Worm (Caenorhabditis elegans) whole organism, L2 larva: ENCODE results near the gene F10C1.9.

Experiments
- C34F6.9 ChIP-seq: fragments of 150-350 bp; optimal IDR thresholded peaks from 2 replicates; lab custom pipeline; 2014; ENCODE audit warnings: missing biosample characterization, missing genetic modification characterization
- F13H6.1 ChIP-seq: sonication (generic microtip); optimal IDR thresholded peaks from 2 replicates; lab custom pipeline; 2016; ENCODE audit warnings: missing genetic modification characterization, missing compliant biosample characterization
- R02D3.7 ChIP-seq: fragments of 150-350 bp; optimal IDR thresholded peaks from 2 replicates; lab custom pipeline; 2014; ENCODE audit warnings: missing biosample characterization, missing genetic modification characterization
- Y55F3AM.14 ChIP-seq: fragments of 200-800 bp; sonication (Bioruptor generic); optimal IDR thresholded peaks from 2 replicates; lab custom pipeline; 2018; ENCODE audit warnings: mild to moderate bottlenecking, missing genetic modification characterization, missing compliant biosample characterization
- alr-1 ChIP-seq: fragments of 150-350 bp; optimal IDR thresholded peaks from 2 replicates; lab custom pipeline; 2014; ENCODE audit warnings: missing biosample characterization, missing genetic modification characterization
- aly-2 ChIP-seq: fragments of 150-350 bp; optimal IDR thresholded peaks from 2 replicates; lab custom pipeline; 2014; ENCODE audit warnings: missing biosample characterization, missing genetic modification characterization
- ama-1 ChIP-seq: fragments of 150-350 bp; optimal IDR thresholded peaks from 2 replicates; lab custom pipeline; 2018; ENCODE audit warnings: inconsistent platforms
- blmp-1 ChIP-seq: sonication (generic microtip); optimal IDR thresholded peaks from 2 replicates; lab custom pipeline; 2017; ENCODE audit warnings: missing genetic modification characterization, mild to moderate bottlenecking, missing compliant biosample characterization, antibody characterized with exemption, moderate library complexity; ENCODE audit not compliant: insufficient read depth
- dmd-4 ChIP-seq: sonication (generic microtip); optimal IDR thresholded peaks from 2 replicates; lab custom pipeline; 2017; ENCODE audit warnings: missing biosample characterization, missing genetic modification characterization
- egl-27 ChIP-seq: sonication (generic microtip); optimal IDR thresholded peaks from 3 replicates; lab custom pipeline; 2017; ENCODE audit warnings: missing biosample characterization, missing genetic modification reagents, missing genetic modification characterization
- elt-1 ChIP-seq: fragments of 150-350 bp; optimal IDR thresholded peaks from 2 replicates; lab custom pipeline; 2014; ENCODE audit warnings: missing biosample characterization, missing genetic modification characterization
- elt-3 ChIP-seq: sonication (generic microtip); optimal IDR thresholded peaks from 2 replicates; lab custom pipeline; 2017; ENCODE audit warnings: missing biosample characterization, missing genetic modification characterization
- fos-1 ChIP-seq: fragments of 150-350 bp; optimal IDR thresholded peaks from 2 replicates; lab custom pipeline; 2014; ENCODE audit warnings: missing biosample characterization, missing genetic modification characterization
- gmeb-1 ChIP-seq: fragments of 150-350 bp; optimal IDR thresholded peaks from 2 replicates; lab custom pipeline; 2014; ENCODE audit warnings: missing biosample characterization, missing genetic modification characterization
- lin-11 ChIP-seq: fragments of 150-350 bp; sonication (generic microtip); optimal IDR thresholded peaks from 2 replicates; lab custom pipeline; 2014; ENCODE audit warnings: missing biosample characterization, missing genetic modification characterization, inconsistent platforms, mixed read lengths
- lin-13 ChIP-seq: fragments of 150-350 bp; optimal IDR thresholded peaks from 2 replicates; lab custom pipeline; 2014; ENCODE audit warnings: missing biosample characterization, missing genetic modification reagents, missing genetic modification characterization
- lsy-2 ChIP-seq, 2 experiments: fragments of 150-350 bp in 1 of 2; sonication (generic microtip) in 1 of 2; optimal IDR thresholded peaks; 2 replicates each; lab custom pipeline; 2014 to 2017; ENCODE audit warnings: missing biosample characterization in 2 of 2, missing genetic modification characterization in 2 of 2
- mab-5 ChIP-seq: fragments of 150-350 bp; optimal IDR thresholded peaks from 2 replicates; lab custom pipeline; 2014; ENCODE audit warnings: missing biosample characterization, missing genetic modification characterization
- mbf-1 ChIP-seq: sonication (generic microtip); optimal IDR thresholded peaks from 2 replicates; lab custom pipeline; 2017; ENCODE audit warnings: missing biosample characterization, missing genetic modification characterization
- mdl-1 ChIP-seq, 2 experiments: fragments of 150-350 bp in 1 of 2; sonication (generic microtip) in 1 of 2; optimal IDR thresholded peaks; 2 replicates each; lab custom pipeline; 2017; ENCODE audit warnings: missing biosample characterization in 2 of 2, missing genetic modification characterization in 2 of 2
- nhr-10 ChIP-seq: sonication (generic microtip); optimal IDR thresholded peaks from 2 replicates; lab custom pipeline; 2017; ENCODE audit warnings: missing biosample characterization, missing genetic modification characterization
- nhr-11 ChIP-seq: fragments of 150-350 bp; optimal IDR thresholded peaks from 2 replicates; lab custom pipeline; 2014; ENCODE audit warnings: missing biosample characterization, missing genetic modification characterization
- nhr-12 ChIP-seq: fragments of 150-350 bp; optimal IDR thresholded peaks from 2 replicates; lab custom pipeline; 2014; ENCODE audit warnings: missing biosample characterization, missing genetic modification characterization
- nhr-129 ChIP-seq: fragments of 150-350 bp; optimal IDR thresholded peaks from 2 replicates; lab custom pipeline; 2014; ENCODE audit warnings: missing biosample characterization, missing genetic modification characterization
- nhr-21 ChIP-seq: fragments of 150-350 bp; optimal IDR thresholded peaks from 2 replicates; lab custom pipeline; 2014; ENCODE audit warnings: missing biosample characterization, missing genetic modification characterization
- nhr-23 ChIP-seq: fragments of 150-350 bp; optimal IDR thresholded peaks from 2 replicates; lab custom pipeline; 2014; ENCODE audit warnings: missing biosample characterization, missing genetic modification reagents, missing genetic modification characterization
- nhr-237 ChIP-seq: fragments of 150-350 bp; optimal IDR thresholded peaks from 2 replicates; lab custom pipeline; 2014; ENCODE audit warnings: missing biosample characterization, missing genetic modification characterization
- nhr-77 ChIP-seq: fragments of 150-350 bp; optimal IDR thresholded peaks from 2 replicates; lab custom pipeline; 2014; ENCODE audit warnings: missing biosample characterization, missing genetic modification characterization
- peb-1 ChIP-seq: fragments of 150-350 bp; optimal IDR thresholded peaks from 2 replicates; lab custom pipeline; 2014; ENCODE audit warnings: missing biosample characterization, missing genetic modification characterization
- sem-4 ChIP-seq: fragments of 150-350 bp; optimal IDR thresholded peaks from 2 replicates; lab custom pipeline; 2014; ENCODE audit warnings: missing biosample characterization, missing genetic modification reagents, missing genetic modification characterization
- skn-1 ChIP-seq: sonication (generic microtip); optimal IDR thresholded peaks from 2 replicates; lab custom pipeline; 2017; ENCODE audit warnings: missing biosample characterization, missing genetic modification characterization
- unc-39 ChIP-seq: fragments of 150-350 bp; optimal IDR thresholded peaks from 2 replicates; lab custom pipeline; 2014; ENCODE audit warnings: missing biosample characterization, missing genetic modification characterization
- unc-55 ChIP-seq: fragments of 150-350 bp; sonication (generic microtip); optimal IDR thresholded peaks from 3 replicates; lab custom pipeline; 2014; ENCODE audit warnings: missing biosample characterization, missing genetic modification reagents, missing genetic modification characterization
- ztf-11 ChIP-seq: sonication (generic microtip); optimal IDR thresholded peaks from 2 replicates; lab custom pipeline; 2017; ENCODE audit warnings: missing biosample characterization, missing genetic modification characterization

The F10C1.9 gene

ce11 chrII:5714807-5715206, 30.3 kb downstream of the F10C1.9 start, which contains the start of the genes tiar-1 and lelo-4 (continued):
- TF ChIP-seq F13H6.1 (tag; lab: Kevin White, UChicago) (peak; percentile 38), mab-5 (tag; lab: Kevin White, UChicago) (no peak), elt-1 (tag; lab: Kevin White, UChicago) (no peak), unc-39 (no peak), nhr-12 (tag; lab: Kevin White, UChicago) (no peak), mbf-1 (tag; lab: Kevin White, UChicago) (no peak), nhr-77 (no peak), gmeb-1 (peak; percentile 84), C34F6.9 (tag; lab: Kevin White, UChicago) (peak; percentile 84), elt-3 (tag; lab: Kevin White, UChicago) (no peak), Y55F3AM.14 (GFP tag; lab: Kevin White, UChicago) (no peak), nhr-237 (no peak), ama-1 (peak; percentile 34), lin-13 (GFP tag; lab: Kevin White, UChicago) (peak; percentile 52), nhr-11 (tag; lab: Kevin White, UChicago) (no peak)
- TF ChIP-seq, all 48 proteins: peak for 19

ce11 chrII:5712126-5712525, 33.0 kb downstream of the F10C1.9 start:
- no peak for TF ChIP-seq nhr-129 (tag; lab: Kevin White, UChicago)
- peak; percentile 14 for TF ChIP-seq nhr-21

- TF ChIP-seq alr-1, result no peak
- no peak for TF ChIP-seq C34F6.9 (tag; lab: Kevin White, UChicago)
- no peak for TF ChIP-seq nhr-237
- no peak for TF ChIP-seq dmd-4 (tag; lab: Kevin White, UChicago)
- TF ChIP-seq peb-1 (tag; lab: Kevin White, UChicago), result no peak
- no peak for TF ChIP-seq aly-2 (tag; lab: Kevin White, UChicago)
- no peak for TF ChIP-seq lin-13 (GFP tag; lab: Kevin White, UChicago)
- TF ChIP-seq ztf-11 (tag; lab: Kevin White, UChicago), result no peak
- TF ChIP-seq blmp-1 (tag; lab: Kevin White, UChicago), result no peak
- no peak for TF ChIP-seq skn-1 (tag; lab: Kevin White, UChicago)
- TF ChIP-seq nhr-10 (tag; lab: Kevin White, UChicago), result no peak
- no peak for TF ChIP-seq R02D3.7 (tag; lab: Kevin White, UChicago)
Observed at ce11 chrII:5710835-5711234, 34.2 kb downstream of the F10C1.9 start.

ce11 chrII:5708154-5708553, 36.9 kb downstream of the F10C1.9 start:
- TF ChIP-seq lsy-2 (tag; optimal IDR thresholded peaks at IDR 0.05; lab: Kevin White, UChicago) (peak in 1 of 2 experiments; percentile 19), C34F6.9 (tag; lab: Kevin White, UChicago) (peak; percentile 28), sem-4 (peak; percentile 38), dmd-4 (tag; lab: Kevin White, UChicago) (no peak), unc-55 (GFP tag; lab: Kevin White, UChicago) (peak; percentile 28)

- no peak for TF ChIP-seq nhr-23
- no peak for TF ChIP-seq gmeb-1
- no peak for TF ChIP-seq nhr-11 (tag; lab: Kevin White, UChicago)
- no peak for TF ChIP-seq R02D3.7 (tag; lab: Kevin White, UChicago)
- TF ChIP-seq nhr-10 (tag; lab: Kevin White, UChicago), result no peak
- TF ChIP-seq nhr-129 (tag; lab: Kevin White, UChicago), result no peak
- TF ChIP-seq aly-2 (tag; lab: Kevin White, UChicago), result no peak
- TF ChIP-seq elt-3 (tag; lab: Kevin White, UChicago), result no peak
- TF ChIP-seq fos-1 (tag; lab: Kevin White, UChicago), result no peak
- TF ChIP-seq lin-11 (tag; lab: Kevin White, UChicago), result no peak
- TF ChIP-seq ztf-11 (tag; lab: Kevin White, UChicago), result no peak
- no peak for TF ChIP-seq egl-27
- no peak for TF ChIP-seq mdl-1 (tag; optimal IDR thresholded peaks at IDR 0.05; lab: Kevin White, UChicago)
Observed at ce11 chrII:5707532-5707931, 37.6 kb downstream of the F10C1.9 start, which contains the start of gene osta-2. Gene osta-2, plus strand, starts transcription at chrII:5707691.
